Worm (Caenorhabditis elegans) whole organism, L4 larva: ENCODE measurements around the gene W06B4.1.

Experiments used
- F26F4.8 ChIP-seq: fragments of 200-800 bp; sonication (Bioruptor generic); conservative IDR thresholded peaks from 2 replicates; pipeline ENCODE4 v1.3.6; 2022; ENCODE audit warnings: missing genetic modification characterization, missing compliant biosample characterization
- F44E2.7 ChIP-seq: fragments of 200-800 bp; sonication (Bioruptor generic); IDR thresholded peaks from 2 replicates; pipeline ENCODE4 v2.1.2; 2022; ENCODE audit warnings: missing genetic modification characterization, missing compliant biosample characterization
- T20F7.1 ChIP-seq: fragments of 200-800 bp; sonication (Bioruptor generic); optimal IDR thresholded peaks from 2 replicates; lab custom pipeline; 2018; ENCODE audit warnings: mild to moderate bottlenecking, missing genetic modification characterization, missing compliant biosample characterization
- T26A8.4 ChIP-seq: fragments of 200-800 bp; sonication (Bioruptor generic); IDR thresholded peaks from 2 replicates; pipeline ENCODE4 v1.3.6; 2022; ENCODE audit warnings: missing genetic modification characterization, missing compliant biosample characterization
- Y5F2A.4 ChIP-seq: fragments of 200-800 bp; sonication (Bioruptor generic); optimal IDR thresholded peaks from 2 replicates; lab custom pipeline; 2018; ENCODE audit warnings: mild to moderate bottlenecking, missing genetic modification characterization, missing compliant biosample characterization
- ZK337.2 ChIP-seq: fragments of 200-800 bp; sonication (Bioruptor generic); IDR thresholded peaks from 2 replicates; pipeline ENCODE4 v1.3.6; 2022; ENCODE audit warnings: missing genetic modification reagents, missing genetic modification characterization, missing compliant biosample characterization
- aha-1 ChIP-seq: fragments of 150-350 bp; peaks from one replicate; lab custom pipeline; 2014; ENCODE audit warnings: missing biosample characterization, missing genetic modification characterization
- ama-1 ChIP-seq: fragments of 150-350 bp; optimal IDR thresholded peaks from 2 replicates; lab custom pipeline; 2014; ENCODE audit warnings: inconsistent platforms, mixed read lengths
- ceh-20 ChIP-seq: fragments of 200-800 bp; sonication (Bioruptor generic); IDR thresholded peaks from 2 replicates; pipeline ENCODE4 v1.3.6; 2022; ENCODE audit warnings: missing genetic modification reagents, missing genetic modification characterization, missing compliant biosample characterization
- ceh-28 ChIP-seq: fragments of 150-350 bp; optimal IDR thresholded peaks from 2 replicates; lab custom pipeline; 2014; ENCODE audit warnings: missing biosample characterization, missing genetic modification reagents, missing genetic modification characterization
- ceh-82 ChIP-seq: sonication (generic microtip); optimal IDR thresholded peaks from 2 replicates; lab custom pipeline; 2017; ENCODE audit warnings: missing biosample characterization, missing genetic modification characterization
- cey-2 ChIP-seq: sonication (generic microtip); optimal IDR thresholded peaks from 3 replicates; lab custom pipeline; 2017; ENCODE audit warnings: missing genetic modification characterization, mild to moderate bottlenecking, missing compliant biosample characterization, antibody characterized with exemption, borderline replicate concordance; ENCODE audit not compliant: insufficient read depth
- ctbp-1 ChIP-seq: fragments of 200-800 bp; sonication (Bioruptor generic); IDR thresholded peaks from 2 replicates; pipeline ENCODE4 v1.3.6; 2022; ENCODE audit warnings: missing genetic modification reagents, missing genetic modification characterization, missing compliant biosample characterization
- daf-12 ChIP-seq: fragments of 150-350 bp; optimal IDR thresholded peaks from 2 replicates; lab custom pipeline; 2014; ENCODE audit warnings: missing biosample characterization, missing genetic modification reagents, missing genetic modification characterization
- daf-16 ChIP-seq, 3 experiments: sonication (generic microtip); optimal IDR thresholded peaks; 2 replicates each; lab custom pipeline; 2016 to 2017; ENCODE audit warnings: missing genetic modification characterization in 3 of 3, missing genetic modification reagents in 3 of 3, mild to moderate bottlenecking in 2 of 3, missing compliant biosample characterization in 2 of 3, missing biosample characterization in 1 of 3, moderate library complexity in 1 of 3
- daf-8 ChIP-seq: fragments of 200-800 bp; sonication (Bioruptor generic); IDR thresholded peaks from 2 replicates; pipeline ENCODE4 v1.3.6; 2022; ENCODE audit warnings: missing genetic modification characterization, missing compliant biosample characterization
- dmd-6 ChIP-seq: fragments of 200-800 bp; sonication (Bioruptor generic); IDR thresholded peaks from 2 replicates; pipeline ENCODE4 v1.3.6; 2022; ENCODE audit warnings: missing genetic modification reagents, missing genetic modification characterization, missing compliant biosample characterization
- fkh-10 ChIP-seq: fragments of 150-350 bp; optimal IDR thresholded peaks from 2 replicates; lab custom pipeline; 2014; ENCODE audit warnings: missing biosample characterization, missing genetic modification reagents, missing genetic modification characterization
- fos-1 ChIP-seq: fragments of 150-350 bp; optimal IDR thresholded peaks from 2 replicates; lab custom pipeline; 2014; ENCODE audit warnings: missing biosample characterization, missing genetic modification characterization
- gei-8 ChIP-seq: fragments of 200-800 bp; sonication (Bioruptor generic); optimal IDR thresholded peaks from 2 replicates; lab custom pipeline; 2018; ENCODE audit warnings: mild to moderate bottlenecking, missing genetic modification characterization, missing compliant biosample characterization
- hlh-11 ChIP-seq: fragments of 200-800 bp; sonication (Bioruptor generic); optimal IDR thresholded peaks from 2 replicates; lab custom pipeline; 2018; ENCODE audit warnings: mild to moderate bottlenecking, missing genetic modification characterization, missing compliant biosample characterization
- jun-1 ChIP-seq: fragments of 150-350 bp; optimal IDR thresholded peaks from 2 replicates; lab custom pipeline; 2014; ENCODE audit warnings: missing biosample characterization, missing genetic modification reagents, missing genetic modification characterization
- lin-13 ChIP-seq: fragments of 150-350 bp; optimal IDR thresholded peaks from 2 replicates; lab custom pipeline; 2014; ENCODE audit warnings: missing biosample characterization, missing genetic modification reagents, missing genetic modification characterization
- lin-15B ChIP-seq: fragments of 150-350 bp; sonication (generic microtip); optimal IDR thresholded peaks from 3 replicates; lab custom pipeline; 2014; ENCODE audit warnings: missing biosample characterization, missing genetic modification characterization
- lin-39 ChIP-seq: fragments of 150-350 bp; optimal IDR thresholded peaks from 2 replicates; lab custom pipeline; 2014; ENCODE audit warnings: missing biosample characterization, missing genetic modification reagents, missing genetic modification characterization
- lsy-2 ChIP-seq, 2 experiments: fragments of 150-350 bp in 1 of 2; sonication (generic microtip) in 1 of 2; optimal IDR thresholded peaks; 2 replicates each; lab custom pipeline; 2014 to 2017; ENCODE audit warnings: missing biosample characterization in 2 of 2, missing genetic modification characterization in 2 of 2
- mes-2 ChIP-seq: sonication (generic microtip); optimal IDR thresholded peaks from 2 replicates; lab custom pipeline; 2016; ENCODE audit warnings: missing genotype, mild to moderate bottlenecking, missing genetic modification characterization, missing compliant biosample characterization; ENCODE audit not compliant: poor library complexity, severe bottlenecking
- mxl-3 ChIP-seq: fragments of 200-800 bp; sonication (Bioruptor generic); optimal IDR thresholded peaks from 2 replicates; lab custom pipeline; 2018; ENCODE audit warnings: mild to moderate bottlenecking, missing genetic modification characterization, missing compliant biosample characterization
- nhr-10 ChIP-seq: fragments of 150-350 bp; optimal IDR thresholded peaks from 2 replicates; lab custom pipeline; 2014; ENCODE audit warnings: missing biosample characterization, missing genetic modification characterization
- nhr-11 ChIP-seq: fragments of 150-350 bp; optimal IDR thresholded peaks from 2 replicates; lab custom pipeline; 2014; ENCODE audit warnings: missing biosample characterization, missing genetic modification characterization
- nhr-25 ChIP-seq: sonication (generic microtip); optimal IDR thresholded peaks from 2 replicates; lab custom pipeline; 2017; ENCODE audit warnings: missing genetic modification characterization, mild to moderate bottlenecking, missing compliant biosample characterization, antibody characterized with exemption, moderate library complexity, borderline replicate concordance; ENCODE audit not compliant: insufficient read depth
- php-3 ChIP-seq: fragments of 200-800 bp; sonication (Bioruptor generic); IDR thresholded peaks from 2 replicates; pipeline ENCODE4 v1.3.6; 2022; ENCODE audit warnings: missing genetic modification reagents, missing genetic modification characterization, missing compliant biosample characterization
- saeg-2 ChIP-seq: fragments of 200-800 bp; sonication (Bioruptor generic); IDR thresholded peaks from 2 replicates; pipeline ENCODE4 v1.3.6; 2022; ENCODE audit warnings: missing genetic modification reagents, missing genetic modification characterization, missing compliant biosample characterization
- set-16 ChIP-seq: fragments of 200-800 bp; sonication (Bioruptor generic); IDR thresholded peaks from 2 replicates; pipeline ENCODE4 v1.3.6; 2022; ENCODE audit warnings: missing genetic modification reagents, missing genetic modification characterization, missing compliant biosample characterization
- tag-97 ChIP-seq: fragments of 200-800 bp; sonication (Bioruptor generic); IDR thresholded peaks from 2 replicates; pipeline ENCODE4 v1.3.6; 2022; ENCODE audit warnings: missing genetic modification characterization, missing compliant biosample characterization
- unc-62 ChIP-seq, 3 experiments: fragments of 150-350 bp in 1 of 3; sonication (generic microtip); optimal IDR thresholded peaks in 2 of 3; peaks in 1 of 3; 1 replicate in 1 of 3; 2 replicates in 2 of 3; lab custom pipeline; 2014 to 2017; ENCODE audit warnings: missing biosample characterization in 3 of 3, missing genetic modification characterization in 3 of 3, missing genetic modification reagents in 3 of 3, missing genotype in 1 of 3
- vab-7 ChIP-seq: fragments of 200-800 bp; sonication (Bioruptor generic); IDR thresholded peaks from 2 replicates; pipeline ENCODE4 v1.3.6; 2022; ENCODE audit warnings: missing genetic modification reagents, missing genetic modification characterization, missing compliant biosample characterization
- zip-11 ChIP-seq: fragments of 200-800 bp; sonication (Bioruptor generic); IDR thresholded peaks from 2 replicates; pipeline ENCODE4 v1.3.6; 2022; ENCODE audit warnings: missing genetic modification characterization, missing compliant biosample characterization
- ztf-7 ChIP-seq: fragments of 150-350 bp; optimal IDR thresholded peaks from 2 replicates; lab custom pipeline; 2014; ENCODE audit warnings: missing biosample characterization, missing genetic modification characterization

The W06B4.1 gene

DNA sequence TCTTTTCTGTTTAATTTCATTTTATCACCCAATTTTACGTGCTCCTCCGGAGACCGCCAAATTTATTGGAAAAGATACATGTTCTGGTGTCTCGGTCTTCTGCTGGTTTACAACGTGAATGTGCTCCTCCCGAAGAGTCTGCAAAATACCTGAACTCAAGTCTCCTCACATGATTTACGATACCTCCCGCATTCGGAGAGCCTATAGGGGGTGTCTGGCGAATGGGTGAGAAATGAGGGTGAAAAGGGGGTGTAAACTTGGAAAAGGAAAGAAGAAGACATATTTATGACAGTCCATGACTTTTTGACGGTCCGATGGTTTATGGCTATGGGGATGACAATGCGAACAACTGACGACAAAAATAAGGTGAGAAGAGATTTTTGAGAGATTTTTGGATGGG lies 44.9 kb downstream of the W06B4.1 start:
- TF ChIP-seq nhr-25 (no peak), jun-1 (tag; lab: Kevin White, UChicago) (no peak), Y5F2A.4 (GFP tag; lab: Kevin White, UChicago) (no peak), ceh-82 (tag; lab: Kevin White, UChicago) (no peak), F44E2.7 (no peak), saeg-2 (GFP tag; lab: Robert Waterston, UW) (no peak), daf-8 (GFP tag; lab: Robert Waterston, UW) (no peak), nhr-10 (no peak), ama-1 (lab: Kevin White, UChicago) (no peak), mes-2 (tag; lab: Kevin White, UChicago) (no peak), fos-1 (tag; lab: Kevin White, UChicago) (no peak), hlh-11 (tag; lab: Kevin White, UChicago) (no peak), php-3 (no peak)

DNA sequence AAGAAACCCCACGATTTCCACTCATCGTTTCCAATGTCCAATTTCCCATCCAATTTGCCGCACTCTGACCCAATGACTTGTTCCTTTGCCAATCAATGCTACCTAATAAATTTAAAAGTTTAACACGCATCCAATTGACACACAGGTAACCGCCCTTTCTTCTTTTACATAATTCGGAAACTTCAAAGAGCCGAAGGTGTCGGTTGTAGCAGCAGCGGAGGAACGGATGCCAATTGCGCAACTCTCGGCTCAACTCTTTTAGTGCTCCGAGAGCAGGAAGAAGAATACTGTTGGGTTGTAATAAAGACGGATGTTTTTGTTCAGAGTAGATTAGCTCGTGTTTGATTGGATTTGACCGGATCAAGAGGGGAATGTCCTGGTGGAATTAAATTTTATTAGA lies 45.9 kb downstream of the W06B4.1 start:
- TF ChIP-seq ceh-28 (tag; lab: Kevin White, UChicago), result no peak
- no peak for TF ChIP-seq daf-8 (GFP tag; lab: Robert Waterston, UW)
- TF ChIP-seq tag-97 (GFP tag; lab: Robert Waterston, UW), result no peak
- TF ChIP-seq aha-1 (tag; lab: Kevin White, UChicago), result peak; percentile 14
- no peak for TF ChIP-seq ZK337.2
- no peak for TF ChIP-seq gei-8 (GFP tag; lab: Kevin White, UChicago)
- TF ChIP-seq F26F4.8 (GFP tag; lab: Robert Waterston, UW), result no peak
- TF ChIP-seq ztf-7 (tag; lab: Kevin White, UChicago), result no peak
- TF ChIP-seq dmd-6 (GFP tag; lab: Robert Waterston, UW), result no peak
- TF ChIP-seq daf-12 (tag; lab: Kevin White, UChicago), result no peak
- no peak for TF ChIP-seq zip-11 (GFP tag; lab: Robert Waterston, UW)
- TF ChIP-seq unc-62 (GFP tag; optimal IDR thresholded peaks at IDR 0.05 in 1 of 2; lab: Kevin White, UChicago), result peak in 1 of 2 experiments; percentile 11
- TF ChIP-seq unc-62 (tag; optimal IDR thresholded peaks at IDR 0.05; lab: Kevin White, UChicago), result no peak

ce11 chrII:4518300-4518907 lies 47.0 kb downstream of the W06B4.1 start, which contains the start of gene hlh-1:
Gene hlh-1, plus strand, starts transcription at chrII:4518574.
- TF ChIP-seq unc-62 (GFP tag; optimal IDR thresholded peaks at IDR 0.05 in 1 of 2; lab: Kevin White, UChicago), result peak in 1 of 2 experiments; percentile 84
- no peak for TF ChIP-seq unc-62 (tag; optimal IDR thresholded peaks at IDR 0.05; lab: Kevin White, UChicago)
- peak; percentile 47 for TF ChIP-seq hlh-11 (tag; lab: Kevin White, UChicago)
- no peak for TF ChIP-seq ceh-20 (GFP tag; lab: Robert Waterston, UW)
- TF ChIP-seq lsy-2 (tag; optimal IDR thresholded peaks at IDR 0.05; lab: Kevin White, UChicago), result peak in 1 of 2 experiments; percentile 46
- TF ChIP-seq ZK337.2, result no peak
- peak; percentile 25; the same call in 1 of the 2 replicates for TF ChIP-seq set-16 (GFP tag; lab: Robert Waterston, UW)
- no peak for TF ChIP-seq mes-2 (tag; lab: Kevin White, UChicago)
- no peak for TF ChIP-seq fkh-10 (GFP tag; lab: Kevin White, UChicago)
- TF ChIP-seq daf-16 (GFP tag; optimal IDR thresholded peaks at IDR 0.05; lab: Kevin White, UChicago), result peak in 1 of 2 experiments; percentile 57
- TF ChIP-seq daf-16 (tag; optimal IDR thresholded peaks at IDR 0.05; lab: Kevin White, UChicago), result no peak
- TF ChIP-seq F44E2.7, result no peak
- peak; percentile 68 for TF ChIP-seq aha-1 (tag; lab: Kevin White, UChicago)
- no peak for TF ChIP-seq cey-2
- peak; percentile 47 for TF ChIP-seq nhr-11 (tag; lab: Kevin White, UChicago)

DNA sequence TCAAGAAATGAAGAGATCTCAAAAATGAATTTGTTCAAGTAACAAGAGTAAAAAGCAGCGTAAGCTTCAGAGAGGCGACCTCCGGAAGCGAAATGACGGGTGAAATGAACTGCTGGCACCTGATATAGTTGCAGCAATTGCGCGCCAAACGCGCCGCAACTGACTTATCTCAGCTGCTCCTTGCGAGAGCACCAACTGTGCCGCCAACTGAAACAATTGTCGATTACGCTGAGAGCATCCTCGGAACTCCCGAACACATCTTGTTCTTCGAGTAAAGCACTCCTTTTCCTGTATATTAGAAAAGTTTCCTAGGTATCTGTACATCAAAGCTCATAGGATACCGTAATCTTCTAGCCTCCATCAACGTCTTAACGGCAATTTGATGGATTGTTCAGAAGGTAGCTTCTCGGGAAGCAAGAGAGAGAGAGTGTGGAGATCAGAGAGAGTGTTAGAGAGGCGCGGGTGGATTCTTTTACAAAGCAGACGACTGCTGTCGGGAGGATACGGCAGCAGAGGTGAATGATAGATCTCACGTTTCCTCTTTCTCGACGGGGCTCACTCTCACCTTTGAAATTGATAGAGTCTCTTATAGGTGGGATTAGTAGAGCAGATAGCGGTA lies 48.7 kb downstream of the W06B4.1 start:
- no peak for TF ChIP-seq ceh-82 (tag; lab: Kevin White, UChicago)
- no peak for TF ChIP-seq vab-7 (GFP tag; lab: Robert Waterston, UW)
- no peak for TF ChIP-seq T26A8.4
- TF ChIP-seq lin-15B (tag; lab: Kevin White, UChicago), result no peak
- peak in 1 of 2 experiments; percentile 4 for TF ChIP-seq unc-62 (GFP tag; optimal IDR thresholded peaks at IDR 0.05 in 1 of 2; lab: Kevin White, UChicago)
- TF ChIP-seq unc-62 (tag; optimal IDR thresholded peaks at IDR 0.05; lab: Kevin White, UChicago), result no peak
- TF ChIP-seq mxl-3 (GFP tag; lab: Kevin White, UChicago), result no peak
- TF ChIP-seq nhr-11 (tag; lab: Kevin White, UChicago), result peak; percentile 18
- TF ChIP-seq lin-39, result no peak
- TF ChIP-seq saeg-2 (GFP tag; lab: Robert Waterston, UW), result no peak
- TF ChIP-seq ctbp-1 (GFP tag; lab: Robert Waterston, UW), result 0 out of 2 replicates have a peak, but pooled peaks have one; percentile 21
- TF ChIP-seq ama-1 (lab: Kevin White, UChicago), result no peak
- 0 out of 2 replicates have a peak, but pooled peaks have one; percentile 8 for TF ChIP-seq set-16 (GFP tag; lab: Robert Waterston, UW)
- no peak for TF ChIP-seq T20F7.1 (GFP tag; lab: Kevin White, UChicago)
- TF ChIP-seq hlh-11 (tag; lab: Kevin White, UChicago), result peak; percentile 60
- no peak for TF ChIP-seq lin-13 (GFP tag; lab: Kevin White, UChicago)
- TF ChIP-seq, all 104 proteins: peak for 5
